Worm (Caenorhabditis elegans): ENCODE measurements around the gene klp-6.

The klp-6 gene

DNA sequence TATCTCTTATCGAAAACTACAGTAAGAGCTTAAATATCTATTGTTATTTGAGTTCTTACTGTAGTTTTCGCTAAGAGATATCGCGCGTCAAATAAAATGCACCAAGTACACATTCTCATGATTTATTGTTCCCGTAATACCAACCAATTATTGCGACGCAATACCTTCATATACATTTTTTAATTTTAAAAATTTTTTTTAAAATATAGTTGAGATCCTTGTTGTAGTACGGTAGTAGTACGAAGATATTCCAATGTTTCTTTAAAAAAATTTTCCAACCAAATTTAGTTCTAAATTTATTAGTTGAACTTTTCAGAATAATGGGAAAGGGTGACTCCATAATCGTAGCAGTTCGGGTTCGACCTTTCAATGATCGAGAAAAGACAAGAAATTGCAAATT is at the start of gene klp-6:
Gene klp-6 (plus strand): TSS at position 301 of the 400 bp plus-strand sequence.
- TF ChIP-seq daf-12 (tag; optimal IDR thresholded peaks at IDR 0.05): no peak
- TF ChIP-seq elt-1 (tag; optimal IDR thresholded peaks at IDR 0.05): no peak
- no peak for TF ChIP-seq nhr-11 (tag; optimal IDR thresholded peaks at IDR 0.05)
- TF ChIP-seq nhr-67 (tag; optimal IDR thresholded peaks at IDR 0.05): no peak
- TF ChIP-seq sea-2 (GFP tag; optimal IDR thresholded peaks at IDR 0.05): no peak
- no peak for TF ChIP-seq ceh-28 (tag; optimal IDR thresholded peaks at IDR 0.05)
- no peak for TF ChIP-seq zag-1 (tag; optimal IDR thresholded peaks at IDR 0.05)
- TF ChIP-seq aly-2 (tag; optimal IDR thresholded peaks at IDR 0.05): no peak
- TF ChIP-seq nhr-28 (tag; optimal IDR thresholded peaks at IDR 0.05): no peak
- no peak for TF ChIP-seq hmg-11 (tag; optimal IDR thresholded peaks at IDR 0.05)
- TF ChIP-seq nhr-25 (tag; optimal IDR thresholded peaks at IDR 0.05): no peak
- TF ChIP-seq snpc-4 (tag; optimal IDR thresholded peaks at IDR 0.05): no peak
- TF ChIP-seq nhr-43 (tag; optimal IDR thresholded peaks at IDR 0.05; ENCODE audit: poor library complexity, severe bottlenecking): no peak
- TF ChIP-seq skn-1 (tag; optimal IDR thresholded peaks at IDR 0.05): no peak
- no peak for TF ChIP-seq ceh-16 (tag; optimal IDR thresholded peaks at IDR 0.05)
- no peak for TF ChIP-seq mml-1 (tag; optimal IDR thresholded peaks at IDR 0.05)
- TF ChIP-seq ZK546.5 (tag; optimal IDR thresholded peaks at IDR 0.05): no peak
- no peak for TF ChIP-seq pqm-1 (tag; optimal IDR thresholded peaks at IDR 0.05)
- no peak for TF ChIP-seq elt-3 (tag; optimal IDR thresholded peaks at IDR 0.05)

ce11 chrIII:4983961-4984360 is 46.8 kb upstream of the klp-6 start:
- no peak for TF ChIP-seq nhr-11 (tag; optimal IDR thresholded peaks at IDR 0.05)
- TF ChIP-seq nhr-76 (tag; optimal IDR thresholded peaks at IDR 0.05): no peak
- no peak for TF ChIP-seq nhr-23 (tag; optimal IDR thresholded peaks at IDR 0.05)
- no peak for TF ChIP-seq ceh-16 (tag; optimal IDR thresholded peaks at IDR 0.05)
- TF ChIP-seq aly-2 (tag; optimal IDR thresholded peaks at IDR 0.05): no peak
- TF ChIP-seq jun-1 (tag; optimal IDR thresholded peaks at IDR 0.05): no peak
- TF ChIP-seq zag-1 (tag; optimal IDR thresholded peaks at IDR 0.05): no peak
- TF ChIP-seq nhr-67 (tag; optimal IDR thresholded peaks at IDR 0.05): no peak
- no peak for TF ChIP-seq R02D3.7 (tag; optimal IDR thresholded peaks at IDR 0.05)

DNA sequence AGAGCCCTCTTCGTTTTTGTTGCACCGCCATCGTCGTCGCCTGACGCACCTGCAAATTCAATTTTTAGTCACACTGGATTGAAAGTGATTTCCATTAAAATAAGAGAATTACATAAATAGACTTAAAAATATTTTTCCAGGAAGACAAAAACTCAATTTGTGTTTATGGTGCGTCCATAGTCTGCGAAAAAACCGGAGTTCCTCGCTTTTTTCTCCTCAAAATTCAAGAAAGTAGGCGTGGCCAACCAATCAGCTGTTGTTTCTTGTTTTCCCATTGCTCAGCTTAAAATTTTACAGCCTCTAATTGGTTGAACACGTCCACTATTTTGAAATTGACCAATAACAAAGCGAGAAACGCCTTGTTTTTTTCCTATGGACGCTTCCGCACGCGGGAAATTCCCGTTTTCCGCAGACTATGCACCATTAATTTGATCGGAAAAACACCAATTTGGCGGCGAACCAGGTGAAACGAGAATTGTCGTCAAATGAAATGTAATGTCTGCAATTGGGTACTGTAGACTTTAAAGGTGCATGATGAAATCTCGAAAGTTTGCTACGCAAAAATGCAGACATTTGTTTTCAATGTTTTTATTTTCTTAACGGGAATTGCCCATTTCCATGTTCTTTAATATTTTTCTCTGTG is 46.2 kb upstream of the klp-6 start, which contains the start of gene C27F2.7:
Gene C27F2.7 (minus strand): TSS at position 51 of the 643 bp plus-strand sequence.
- TF ChIP-seq lin-15B (tag; optimal IDR thresholded peaks at IDR 0.05) (no peak), nfya-1 (tag; optimal IDR thresholded peaks at IDR 0.05; ENCODE audit: insufficient read depth) (peak; percentile 72), R02D3.7 (tag; optimal IDR thresholded peaks at IDR 0.05) (no peak)

DNA sequence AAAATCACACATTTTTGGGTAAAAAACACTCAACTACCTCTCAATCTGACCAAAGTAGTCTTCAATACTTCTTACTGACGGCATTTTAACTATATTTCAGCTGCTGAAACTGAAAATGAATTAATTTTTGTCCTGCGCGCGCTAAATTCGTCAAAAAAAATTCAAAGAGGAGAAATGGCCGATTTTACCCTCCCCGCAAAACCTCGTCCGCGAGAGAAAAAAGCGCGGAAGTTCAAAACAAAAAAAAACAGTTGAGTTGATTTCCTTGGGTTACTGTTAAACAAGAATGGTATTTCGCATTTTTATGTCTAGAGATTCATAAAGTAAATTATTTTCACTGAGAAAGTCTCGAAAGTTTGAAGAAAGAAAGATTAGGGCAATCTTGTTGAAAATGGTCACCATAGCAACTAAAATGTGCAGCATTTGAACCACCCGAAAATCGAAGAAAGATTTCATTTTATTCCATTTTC is 43.9 kb upstream of the klp-6 start, which contains the start of the genes C27F2.10 and wdr-60:
Gene C27F2.10 (minus strand): TSS at position 109 of the 470 bp plus-strand sequence.
Gene wdr-60 (plus strand): TSS at position 420 of the 470 bp plus-strand sequence.
- no peak for TF ChIP-seq ama-1 (optimal IDR thresholded peaks at IDR 0.05)
- TF ChIP-seq elt-1 (tag; optimal IDR thresholded peaks at IDR 0.05): no peak
- peak; percentile 1 for TF ChIP-seq nhr-23 (tag; optimal IDR thresholded peaks at IDR 0.05)
- TF ChIP-seq ceh-9 (tag; optimal IDR thresholded peaks at IDR 0.05): no peak
- TF ChIP-seq nhr-77 (tag; optimal IDR thresholded peaks at IDR 0.05): no peak
- peak; percentile 44 for TF ChIP-seq lin-15B (tag; optimal IDR thresholded peaks at IDR 0.05)
- TF ChIP-seq ztf-11 (tag; optimal IDR thresholded peaks at IDR 0.05): no peak
- TF ChIP-seq ZK546.5 (tag; optimal IDR thresholded peaks at IDR 0.05): no peak
- TF ChIP-seq lin-39 (tag; optimal IDR thresholded peaks at IDR 0.05): no peak
- TF ChIP-seq mdl-1 (tag; optimal IDR thresholded peaks at IDR 0.05): no peak
- no peak for TF ChIP-seq fos-1 (tag; optimal IDR thresholded peaks at IDR 0.05)
- TF ChIP-seq egl-27 (tag; optimal IDR thresholded peaks at IDR 0.05): no peak
- TF ChIP-seq ceh-82 (tag; optimal IDR thresholded peaks at IDR 0.05): no peak
- TF ChIP-seq snpc-4 (tag; optimal IDR thresholded peaks at IDR 0.05): no peak
- no peak for TF ChIP-seq fkh-2 (tag; optimal IDR thresholded peaks at IDR 0.05)
- no peak for TF ChIP-seq daf-12 (tag; optimal IDR thresholded peaks at IDR 0.05)
- TF ChIP-seq nfya-1 (tag; optimal IDR thresholded peaks at IDR 0.05; ENCODE audit: insufficient read depth): peak; percentile 55

DNA sequence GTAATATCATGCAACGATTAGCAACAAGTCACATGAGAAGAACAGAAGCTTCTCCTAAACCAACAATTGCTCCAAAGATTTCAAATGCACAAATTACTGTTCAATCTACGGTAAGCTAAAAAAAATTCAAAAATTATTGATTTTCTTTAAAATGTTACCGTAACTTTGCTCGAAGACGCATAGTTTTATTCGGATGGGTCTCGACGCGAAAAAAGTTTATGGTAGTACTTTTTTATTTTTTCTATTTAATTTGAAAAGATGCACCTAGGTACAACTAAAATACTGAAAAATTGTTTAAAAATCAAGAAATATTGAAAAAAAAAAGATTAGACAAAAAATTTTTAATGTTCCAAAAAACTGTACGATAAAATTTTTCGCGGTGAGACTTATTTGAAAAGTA is 43.1 kb upstream of the klp-6 start:
- TF ChIP-seq nhr-12 (tag; optimal IDR thresholded peaks at IDR 0.05): no peak
- TF ChIP-seq jun-1 (tag; optimal IDR thresholded peaks at IDR 0.05): no peak
- no peak for TF ChIP-seq skn-1 (tag; optimal IDR thresholded peaks at IDR 0.05)
- TF ChIP-seq ama-1 (optimal IDR thresholded peaks at IDR 0.05): no peak
- TF ChIP-seq lin-39 (tag; optimal IDR thresholded peaks at IDR 0.05): no peak
- no peak for TF ChIP-seq egl-5 (tag; optimal IDR thresholded peaks at IDR 0.05)
- TF ChIP-seq mml-1 (tag; optimal IDR thresholded peaks at IDR 0.05): no peak
- TF ChIP-seq hmg-11 (tag; optimal IDR thresholded peaks at IDR 0.05): no peak
- TF ChIP-seq unc-39 (tag; optimal IDR thresholded peaks at IDR 0.05): no peak
- TF ChIP-seq nhr-11 (tag; optimal IDR thresholded peaks at IDR 0.05): no peak
- no peak for TF ChIP-seq snpc-4 (tag; optimal IDR thresholded peaks at IDR 0.05)
- TF ChIP-seq ztf-4 (tag; optimal IDR thresholded peaks at IDR 0.05): no peak

Measured in whole organism, L3 larva.